Fruit fly (Drosophila melanogaster) whole organism, wandering third instar larva: ENCODE data around the gene CG5274.

ENCODE experiments used
- Abd-B ChIP-seq: fragments of >200 bp; optimal IDR thresholded peaks from 2 replicates; lab custom pipeline; 2017; ENCODE audit warnings: missing biosample characterization, missing genetic modification characterization
- CG32264 ChIP-seq: fragments of 200-800 bp; sonication (Bioruptor generic); optimal IDR thresholded peaks from 2 replicates; lab custom pipeline; 2016; ENCODE audit warnings: missing biosample characterization, missing genetic modification characterization
- CG9705 ChIP-seq: fragments of 200-800 bp; sonication (Bioruptor generic); optimal IDR thresholded peaks from 2 replicates; lab custom pipeline; 2018; ENCODE audit warnings: missing biosample characterization, mild to moderate bottlenecking, missing genetic modification characterization
- Dfd ChIP-seq: fragments of >200 bp; optimal IDR thresholded peaks from 2 replicates; lab custom pipeline; 2017; ENCODE audit warnings: missing biosample characterization, missing genetic modification characterization
- Hr78 ChIP-seq: fragments of >200 bp; optimal IDR thresholded peaks from 2 replicates; lab custom pipeline; 2017; ENCODE audit warnings: missing biosample characterization, missing genetic modification characterization
- Jra ChIP-seq: sonication (Bioruptor generic); optimal IDR thresholded peaks from 2 replicates; lab custom pipeline; 2016; ENCODE audit warnings: missing biosample characterization, missing genetic modification characterization
- Mio ChIP-seq: sonication (Bioruptor generic); optimal IDR thresholded peaks from 2 replicates; lab custom pipeline; 2016; ENCODE audit warnings: missing biosample characterization, missing genetic modification characterization
- Myc ChIP-seq: fragments of >200 bp; optimal IDR thresholded peaks from 2 replicates; lab custom pipeline; 2017
- N ChIP-seq: fragments of >200 bp; optimal IDR thresholded peaks from 2 replicates; lab custom pipeline; 2018; ENCODE audit warnings: missing biosample characterization, missing external identifiers, missing genetic modification characterization
- OdsH ChIP-seq: fragments of 200-800 bp; sonication (Bioruptor generic); optimal IDR thresholded peaks from 2 replicates; lab custom pipeline; 2016; ENCODE audit warnings: missing biosample characterization, mild to moderate bottlenecking, missing genetic modification characterization
- Sp1 ChIP-seq: fragments of 200-800 bp; sonication (Bioruptor generic); optimal IDR thresholded peaks from 3 replicates; lab custom pipeline; 2019; ENCODE audit warnings: missing biosample characterization, mild to moderate bottlenecking, missing genetic modification characterization, moderate library complexity
- Vsx2 ChIP-seq: fragments of 200-300, 225-300 bp; sonication (Bioruptor generic); optimal IDR thresholded peaks from 2 replicates; lab custom pipeline; 2018; ENCODE audit warnings: missing biosample characterization, missing genetic modification characterization; ENCODE audit not compliant: partially characterized antibody
- br ChIP-seq: fragments of 200-800 bp; sonication (Bioruptor generic); optimal IDR thresholded peaks from 2 replicates; lab custom pipeline; 2016; ENCODE audit warnings: missing biosample characterization, missing genetic modification characterization
- brk ChIP-seq: fragments of 200-800 bp; sonication (Bioruptor generic); optimal IDR thresholded peaks from 2 replicates; lab custom pipeline; 2016; ENCODE audit warnings: missing biosample characterization, mild to moderate bottlenecking, missing genetic modification characterization
- dmrt93B ChIP-seq: fragments of 200-800 bp; sonication (Bioruptor generic); optimal IDR thresholded peaks from 2 replicates; lab custom pipeline; 2018; ENCODE audit warnings: missing biosample characterization, mild to moderate bottlenecking, missing genetic modification characterization
- foxo ChIP-seq, 2 experiments: fragments of 200-800 bp; sonication (Bioruptor generic); optimal IDR thresholded peaks; 2 replicates in 1 of 2; 3 replicates in 1 of 2; lab custom pipeline; 2016 to 2017; ENCODE audit warnings: missing biosample characterization in 2 of 2, missing genetic modification characterization in 2 of 2
- fru ChIP-seq: fragments of 200-800 bp; sonication (Bioruptor generic); optimal IDR thresholded peaks from 3 replicates; lab custom pipeline; 2016; ENCODE audit warnings: missing biosample characterization, mild to moderate bottlenecking, missing genetic modification characterization
- h ChIP-seq: fragments of 200-800 bp; sonication (Bioruptor generic); optimal IDR thresholded peaks from 3 replicates; lab custom pipeline; 2016; ENCODE audit warnings: missing biosample characterization, mild to moderate bottlenecking, missing genetic modification characterization
- lola ChIP-seq: fragments of >200 bp; optimal IDR thresholded peaks from 2 replicates; lab custom pipeline; 2017; ENCODE audit warnings: missing biosample characterization, missing genetic modification characterization
- pan ChIP-seq: fragments of >200 bp; optimal IDR thresholded peaks from 2 replicates; lab custom pipeline; 2017
- sage ChIP-seq: fragments of 200-800 bp; sonication (Bioruptor generic); optimal IDR thresholded peaks from 2 replicates; lab custom pipeline; 2016; ENCODE audit warnings: missing biosample characterization, mild to moderate bottlenecking, missing genetic modification characterization
- sv ChIP-seq: fragments of 200-800 bp; sonication (Bioruptor generic); optimal IDR thresholded peaks from 3 replicates; lab custom pipeline; 2016; ENCODE audit warnings: missing biosample characterization, missing genetic modification characterization
- usp ChIP-seq: fragments of >200 bp; optimal IDR thresholded peaks from 2 replicates; lab custom pipeline; 2017; ENCODE audit warnings: missing biosample characterization, missing genetic modification characterization

The CG5274 gene

dm6 chr3L:20379496-20379895, 48.0 kb downstream of the CG5274 start:
- no peak for TF ChIP-seq usp (GFP tag; lab: Kevin White, UChicago)
- no peak for TF ChIP-seq br (GFP tag; lab: Kevin White, UChicago)
- TF ChIP-seq sv, result no peak
- no peak for TF ChIP-seq h
- TF ChIP-seq OdsH, result no peak
- TF ChIP-seq Jra, result no peak
- no peak for TF ChIP-seq Mio (GFP tag; lab: Kevin White, UChicago)
- TF ChIP-seq brk (GFP tag; lab: Kevin White, UChicago), result no peak
- TF ChIP-seq dmrt93B, result no peak
- no peak for TF ChIP-seq CG32264
- TF ChIP-seq sage (GFP tag; lab: Kevin White, UChicago), result no peak
- no peak for TF ChIP-seq lola (GFP tag; lab: Kevin White, UChicago)
- TF ChIP-seq Myc (lab: Kevin White, UChicago), result no peak
- no peak for TF ChIP-seq CG9705 (GFP tag; lab: Kevin White, UChicago)
- TF ChIP-seq Vsx2 (GFP tag; lab: Kevin White, UChicago), result no peak
- TF ChIP-seq Dfd (GFP tag; lab: Kevin White, UChicago), result no peak
- no peak for TF ChIP-seq pan (lab: Kevin White, UChicago)

dm6 chr3L:20376564-20376920, 50.9 kb downstream of the CG5274 start:
- no peak for TF ChIP-seq Hr78
- no peak for TF ChIP-seq Vsx2 (GFP tag; lab: Kevin White, UChicago)
- no peak for TF ChIP-seq Jra
- TF ChIP-seq fru (GFP tag; lab: Kevin White, UChicago), result no peak
- TF ChIP-seq Sp1 (GFP tag; lab: Kevin White, UChicago), result no peak
- no peak for TF ChIP-seq Abd-B
- TF ChIP-seq dmrt93B, result no peak
- no peak for TF ChIP-seq N
- TF ChIP-seq foxo (GFP tag; optimal IDR thresholded peaks at IDR 0.05; lab: Kevin White, UChicago), result no peak
